Fruit fly (Drosophila melanogaster) S2 (cell line): ENCODE results near the gene CG43165.

Experiments used
- CG8478 ChIP-seq: fragments of >200 bp; optimal IDR thresholded peaks from 2 replicates; lab custom pipeline; 2018
- CTCF ChIP-seq, 2 experiments: fragments of >200 bp; optimal IDR thresholded peaks; 2 replicates each; lab custom pipeline; 2018

DNA sequence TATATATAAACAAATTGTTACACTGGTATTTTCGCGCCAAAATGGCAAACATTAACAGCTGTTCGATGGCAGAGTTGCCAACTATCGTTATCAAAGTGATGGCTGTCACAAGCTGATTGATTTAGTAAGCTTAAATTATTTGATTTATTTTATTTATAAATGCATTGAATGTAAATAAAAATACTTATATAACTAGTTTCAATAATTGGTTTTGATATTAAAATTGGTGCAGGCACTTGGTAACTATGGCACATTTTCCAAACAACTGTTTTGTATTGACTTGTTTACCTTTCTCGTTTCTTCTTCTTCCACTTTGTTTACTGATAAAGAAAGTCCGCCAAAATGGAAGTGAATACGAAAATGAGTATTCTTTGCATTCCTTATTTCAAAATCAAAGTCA is 16.8 kb upstream of the CG43165 start, which contains the start of gene cutlet:
- TF ChIP-seq CTCF (optimal IDR thresholded peaks at IDR 0.05; lab: Kevin White, UChicago), result no peak
- no peak for TF ChIP-seq CG8478 (lab: Kevin White, UChicago)
